Fruit fly (Drosophila melanogaster): Measurements from ENCODE around the gene CG32655.

The CG32655 gene

dm6 chrX:12225325-12225972 is 10.2 kb downstream of the CG32655 start (continued):
- TF ChIP-seq Trl (optimal IDR thresholded peaks at IDR 0.05), result no peak
- TF ChIP-seq Trl (GFP tag; optimal IDR thresholded peaks at IDR 0.05), result no peak
- no peak for TF ChIP-seq CG3726 (GFP tag; IDR thresholded peaks at IDR 0.05)
- no peak for TF ChIP-seq TFAM (GFP tag; optimal IDR thresholded peaks at IDR 0.05)
- TF ChIP-seq CG14441 (GFP tag; IDR thresholded peaks at IDR 0.05), result no peak
- TF ChIP-seq schlank (tag; optimal IDR thresholded peaks at IDR 0.05), result no peak
- TF ChIP-seq fu2 (GFP tag; optimal IDR thresholded peaks at IDR 0.05), result no peak
- TF ChIP-seq CG7786 (GFP tag; optimal IDR thresholded peaks at IDR 0.05), result no peak
- TF ChIP-seq CG2199 (GFP tag; IDR thresholded peaks at IDR 0.05), result no peak
- TF ChIP-seq cad (GFP tag; optimal IDR thresholded peaks at IDR 0.05), result no peak
- TF ChIP-seq Adf1 (GFP tag; IDR thresholded peaks at IDR 0.05), result no peak
- TF ChIP-seq kah (GFP tag; optimal IDR thresholded peaks at IDR 0.05), result no peak
- TF ChIP-seq CG30020 (tag; optimal IDR thresholded peaks at IDR 0.05), result peak; percentile 17
- TF ChIP-seq CG8281 (tag; optimal IDR thresholded peaks at IDR 0.05), result no peak
- TF ChIP-seq CG4404 (GFP tag; IDR thresholded peaks at IDR 0.05), result no peak
- no peak for TF ChIP-seq crc (GFP tag; optimal IDR thresholded peaks at IDR 0.05)
- TF ChIP-seq phol (tag; optimal IDR thresholded peaks at IDR 0.05), result peak; percentile 82
- no peak for TF ChIP-seq cas (GFP tag; IDR thresholded peaks at IDR 0.05)
- no peak for TF ChIP-seq pita (GFP tag; optimal IDR thresholded peaks at IDR 0.05)
- TF ChIP-seq btn (GFP tag; optimal IDR thresholded peaks at IDR 0.05), result no peak
- no peak for TF ChIP-seq en (GFP tag; optimal IDR thresholded peaks at IDR 0.05)
- no peak for TF ChIP-seq HLH54F (GFP tag; optimal IDR thresholded peaks at IDR 0.05)
- TF ChIP-seq Lim3 (GFP tag; IDR thresholded peaks at IDR 0.05), result no peak
- no peak for TF ChIP-seq nom (GFP tag; optimal IDR thresholded peaks at IDR 0.05)
- TF ChIP-seq CG4617 (GFP tag; optimal IDR thresholded peaks at IDR 0.05; ENCODE audit: borderline replicate concordance), result no peak
- TF ChIP-seq jumu (GFP tag; optimal IDR thresholded peaks at IDR 0.05), result no peak
- no peak for TF ChIP-seq CG6791 (GFP tag; IDR thresholded peaks at IDR 0.05; ENCODE audit: partially characterized antibody)
- TF ChIP-seq CG12391 (tag; optimal IDR thresholded peaks at IDR 0.05), result peak; percentile 69
- TF ChIP-seq lbe (GFP tag; optimal IDR thresholded peaks at IDR 0.05), result no peak
- TF ChIP-seq gt (GFP tag; IDR thresholded peaks at IDR 0.05), result no peak
- no peak for TF ChIP-seq Atf-2 (GFP tag; optimal IDR thresholded peaks at IDR 0.05)
- TF ChIP-seq tup (GFP tag; optimal IDR thresholded peaks at IDR 0.05), result no peak
- TF ChIP-seq dati (GFP tag; IDR thresholded peaks at IDR 0.05), result no peak
- TF ChIP-seq ftz-f1 (GFP tag; optimal IDR thresholded peaks at IDR 0.05), result no peak
- TF ChIP-seq repo (GFP tag; optimal IDR thresholded peaks at IDR 0.05), result no peak
- TF ChIP-seq eyg (GFP tag; optimal IDR thresholded peaks at IDR 0.05), result no peak
- TF ChIP-seq CG6654 (GFP tag; optimal IDR thresholded peaks at IDR 0.05), result no peak
- peak; percentile 45 for TF ChIP-seq CG15269 (tag; optimal IDR thresholded peaks at IDR 0.05)
- 0 out of 2 replicates have a peak, but pooled peaks have one; percentile 5 for TF ChIP-seq CG1024 (GFP tag; IDR thresholded peaks at IDR 0.05)
- no peak for TF ChIP-seq CG2889 (GFP tag; IDR thresholded peaks at IDR 0.05)
- no peak for TF ChIP-seq bigmax (GFP tag; optimal IDR thresholded peaks at IDR 0.05)
- no peak for TF ChIP-seq Elba2 (GFP tag; optimal IDR thresholded peaks at IDR 0.05)
- no peak for TF ChIP-seq so (GFP tag; IDR thresholded peaks at IDR 0.05)
- TF ChIP-seq E2f1 (GFP tag; IDR thresholded peaks at IDR 0.05), result no peak
- no peak for TF ChIP-seq corto (GFP tag; optimal IDR thresholded peaks at IDR 0.05)
- TF ChIP-seq ERR (GFP tag; optimal IDR thresholded peaks at IDR 0.05), result no peak
- peak; percentile 86 for TF ChIP-seq sr (GFP tag; IDR thresholded peaks at IDR 0.05)
- TF ChIP-seq Doc2 (GFP tag; IDR thresholded peaks at IDR 0.05), result no peak
- TF ChIP-seq h (optimal IDR thresholded peaks at IDR 0.05), result no peak
- peak; percentile 35 for TF ChIP-seq CG10209 (GFP tag; optimal IDR thresholded peaks at IDR 0.05)
- no peak for TF ChIP-seq fru (optimal IDR thresholded peaks at IDR 0.05)
- TF ChIP-seq CG14965 (GFP tag; optimal IDR thresholded peaks at IDR 0.05; ENCODE audit: borderline replicate concordance), result no peak
- TF ChIP-seq MTF-1 (GFP tag; optimal IDR thresholded peaks at IDR 0.05; ENCODE audit: borderline replicate concordance), result no peak

All from whole organism, embryonic.